Fruit fly (Drosophila melanogaster) whole organism, embryonic: ENCODE results near the gene CG18095.

Source experiments
- Abd-B ChIP-seq: fragments of 200-800 bp; sonication (Bioruptor generic); optimal IDR thresholded peaks from 2 replicates; lab custom pipeline; 2018; ENCODE audit warnings: missing biosample characterization, mild to moderate bottlenecking, missing genetic modification characterization, moderate library complexity
- CG10267 ChIP-seq: fragments of 200-800 bp; sonication (Bioruptor generic); optimal IDR thresholded peaks from 2 replicates; lab custom pipeline; 2018; ENCODE audit warnings: missing biosample characterization, mild to moderate bottlenecking, missing genetic modification characterization, moderate library complexity
- CG11093 ChIP-seq: fragments of 200-800 bp; sonication (Bioruptor generic); IDR thresholded peaks from 3 replicates; pipeline ENCODE4 v1.3.6; 2022; ENCODE audit warnings: missing biosample characterization, missing genetic modification characterization
- CG12155 ChIP-seq: fragments of 200-800 bp; sonication (Bioruptor generic); optimal IDR thresholded peaks from 3 replicates; lab custom pipeline; 2016; ENCODE audit warnings: missing biosample characterization, missing genetic modification characterization
- CG12391 ChIP-seq: fragments of 200-800 bp; sonication (Bioruptor generic); optimal IDR thresholded peaks from 3 replicates; lab custom pipeline; 2018; ENCODE audit warnings: missing biosample characterization, mild to moderate bottlenecking, missing genetic modification characterization, moderate library complexity
- CG16863 ChIP-seq: fragments of 200-800 bp; sonication (Bioruptor generic); optimal IDR thresholded peaks from 3 replicates; lab custom pipeline; 2016; ENCODE audit warnings: missing biosample characterization, missing genetic modification characterization
- CG18262 ChIP-seq: fragments of 200-800 bp; optimal IDR thresholded peaks from 3 replicates; lab custom pipeline; 2019; ENCODE audit warnings: missing biosample characterization, mild to moderate bottlenecking, missing genetic modification characterization, moderate library complexity
- CG18599 ChIP-seq: fragments of 200-800 bp; sonication (Bioruptor generic); optimal IDR thresholded peaks from 3 replicates; lab custom pipeline; 2017; ENCODE audit warnings: missing biosample characterization, missing genetic modification characterization, mild to moderate bottlenecking, moderate library complexity, missing genetic modification reagents
- CG3847 ChIP-seq: fragments of 200-800 bp; sonication (Bioruptor generic); IDR thresholded peaks from 2 replicates; pipeline ENCODE4 v1.3.6; 2022; ENCODE audit warnings: missing biosample characterization, missing genetic modification characterization
- CG4730 ChIP-seq: fragments of 200-800 bp; sonication (Bioruptor generic); IDR thresholded peaks from 2 replicates; pipeline ENCODE4 v1.3.6; 2022; ENCODE audit warnings: missing biosample characterization, missing genetic modification characterization
- CG6813 ChIP-seq: fragments of 200-800 bp; sonication (Bioruptor generic); optimal IDR thresholded peaks from 2 replicates; lab custom pipeline; 2017; ENCODE audit warnings: missing biosample characterization, missing genetic modification characterization, mild to moderate bottlenecking, moderate library complexity, missing genetic modification reagents
- CG7357 ChIP-seq: fragments of 200-800 bp; sonication (Bioruptor generic); IDR thresholded peaks from 3 replicates; pipeline ENCODE4 v1.3.6; 2022; ENCODE audit warnings: missing biosample characterization, missing genetic modification characterization
- CG7745 ChIP-seq: fragments of 200-800 bp; sonication (Bioruptor generic); optimal IDR thresholded peaks from 2 replicates; lab custom pipeline; 2018; ENCODE audit warnings: missing biosample characterization, mild to moderate bottlenecking, missing genetic modification characterization, moderate library complexity
- CG7839 ChIP-seq: fragments of 200-800 bp; sonication (Bioruptor generic); optimal IDR thresholded peaks from 3 replicates; lab custom pipeline; 2018; ENCODE audit warnings: missing biosample characterization, mild to moderate bottlenecking, missing genetic modification characterization, moderate library complexity
- CG9817 ChIP-seq: fragments of 200-800 bp; sonication (Bioruptor generic); optimal IDR thresholded peaks from 2 replicates; lab custom pipeline; 2018; ENCODE audit warnings: missing biosample characterization, mild to moderate bottlenecking, missing genetic modification characterization, moderate library complexity
- Dip2 ChIP-seq: fragments of 200-800 bp; sonication (Bioruptor generic); IDR thresholded peaks from 2 replicates; pipeline ENCODE4 v1.3.6; 2022; ENCODE audit warnings: missing biosample characterization, missing genetic modification characterization
- Fer1 ChIP-seq: fragments of 200-800 bp; sonication (Bioruptor generic); optimal IDR thresholded peaks from 2 replicates; lab custom pipeline; 2017; ENCODE audit warnings: missing biosample characterization, mild to moderate bottlenecking, missing genetic modification characterization
- Gug ChIP-seq: fragments of 200-800 bp; sonication (Bioruptor generic); IDR thresholded peaks from 4 replicates; pipeline ENCODE4 v1.3.6; 2022; ENCODE audit warnings: missing biosample characterization, missing genetic modification characterization
- H15 ChIP-seq: fragments of 200-800 bp; sonication (Bioruptor generic); IDR thresholded peaks from 3 replicates; pipeline ENCODE4 v1.3.6; 2022; ENCODE audit warnings: missing biosample characterization, missing genetic modification characterization
- Hand ChIP-seq: fragments of 200-800 bp; sonication (Bioruptor generic); optimal IDR thresholded peaks from 2 replicates; lab custom pipeline; 2017; ENCODE audit warnings: mild to moderate bottlenecking, missing biosample characterization, missing genetic modification reagents, missing genetic modification characterization
- Hsf ChIP-seq: fragments of 200-800 bp; sonication (Bioruptor generic); optimal IDR thresholded peaks from 3 replicates; lab custom pipeline; 2016; ENCODE audit warnings: missing biosample characterization, missing genetic modification characterization
- MTF-1 ChIP-seq: fragments of 200-800 bp; sonication (Bioruptor generic); optimal IDR thresholded peaks from 2 replicates; lab custom pipeline; 2018; ENCODE audit warnings: missing biosample characterization, mild to moderate bottlenecking, missing genetic modification characterization, borderline replicate concordance
- Myb ChIP-seq: fragments of 200-800 bp; sonication (Bioruptor generic); optimal IDR thresholded peaks from 2 replicates; lab custom pipeline; 2016; ENCODE audit warnings: missing biosample characterization, missing genetic modification characterization
- NC2α ChIP-seq: fragments of 200-800 bp; sonication (Bioruptor generic); optimal IDR thresholded peaks from 2 replicates; lab custom pipeline; 2016; ENCODE audit warnings: missing biosample characterization, missing genetic modification characterization
- Oli ChIP-seq: fragments of 200-800 bp; sonication (Bioruptor generic); optimal IDR thresholded peaks from 2 replicates; lab custom pipeline; 2018; ENCODE audit warnings: missing biosample characterization, mild to moderate bottlenecking, missing genetic modification characterization, moderate library complexity
- Ptx1 ChIP-seq: fragments of 200-800 bp; sonication (Bioruptor generic); IDR thresholded peaks from 2 replicates; pipeline ENCODE4 v1.3.6; 2022; ENCODE audit warnings: missing biosample characterization, missing genetic modification characterization
- Spps ChIP-seq: fragments of 200-800 bp; sonication (Bioruptor generic); optimal IDR thresholded peaks from 2 replicates; lab custom pipeline; 2018; ENCODE audit warnings: missing biosample characterization, mild to moderate bottlenecking, missing genetic modification characterization
- Usf ChIP-seq: fragments of 200-800 bp; sonication (Bioruptor generic); optimal IDR thresholded peaks from 2 replicates; lab custom pipeline; 2017; ENCODE audit warnings: missing genotype, missing biosample characterization, missing genetic modification characterization
- Xbp1 ChIP-seq: fragments of 200-800 bp; sonication (Bioruptor generic); optimal IDR thresholded peaks from 3 replicates; lab custom pipeline; 2016; ENCODE audit warnings: missing biosample characterization, mild to moderate bottlenecking, missing genetic modification characterization
- ab ChIP-seq: fragments of 200-800 bp; sonication (Bioruptor generic); optimal IDR thresholded peaks from 2 replicates; lab custom pipeline; 2016; ENCODE audit warnings: missing biosample characterization, missing genetic modification characterization
- az2 ChIP-seq: fragments of 200-800 bp; sonication (Bioruptor generic); optimal IDR thresholded peaks from 3 replicates; lab custom pipeline; 2016; ENCODE audit warnings: missing biosample characterization, missing genetic modification characterization
- cato ChIP-seq: fragments of 200-800 bp; sonication (Bioruptor generic); optimal IDR thresholded peaks from 2 replicates; lab custom pipeline; 2016; ENCODE audit warnings: missing biosample characterization, missing genetic modification characterization, borderline replicate concordance
- crol ChIP-seq: fragments of 200-800 bp; sonication (Bioruptor generic); IDR thresholded peaks from 2 replicates; pipeline ENCODE4 v1.3.6; 2022; ENCODE audit warnings: missing biosample characterization, missing genetic modification characterization
- dmrt99B ChIP-seq: fragments of 200-800 bp; sonication (Bioruptor generic); optimal IDR thresholded peaks from 2 replicates; lab custom pipeline; 2018; ENCODE audit warnings: missing biosample characterization, mild to moderate bottlenecking, missing genetic modification characterization, moderate library complexity
- dpn ChIP-seq, 2 experiments: fragments of 200-800 bp; sonication (Bioruptor generic); optimal IDR thresholded peaks; 3 replicates each; lab custom pipeline; 2016; ENCODE audit warnings: missing biosample characterization in 2 of 2, missing genetic modification characterization in 2 of 2
- dysf ChIP-seq: fragments of 200-800 bp; sonication (Bioruptor generic); IDR thresholded peaks from 3 replicates; pipeline ENCODE4 v1.3.6; 2022; ENCODE audit warnings: missing biosample characterization, missing genetic modification characterization
- fd96Cb ChIP-seq: fragments of 200-800 bp; sonication (Bioruptor generic); optimal IDR thresholded peaks from 2 replicates; lab custom pipeline; 2018; ENCODE audit warnings: missing biosample characterization, mild to moderate bottlenecking, missing genetic modification characterization, moderate library complexity
- fu2 ChIP-seq: fragments of 200-800 bp; sonication (Bioruptor generic); optimal IDR thresholded peaks from 2 replicates; lab custom pipeline; 2016; ENCODE audit warnings: missing biosample characterization, missing genetic modification characterization
- hb ChIP-seq: fragments of 200-800 bp; sonication (Bioruptor generic); IDR thresholded peaks from 3 replicates; pipeline ENCODE4 v1.3.6; 2022; ENCODE audit warnings: missing biosample characterization, missing genetic modification characterization; ENCODE audit not compliant: partially characterized antibody
- kay ChIP-seq: fragments of 200-800 bp; sonication (Bioruptor generic); optimal IDR thresholded peaks from 2 replicates; lab custom pipeline; 2016; ENCODE audit warnings: missing biosample characterization, missing genetic modification characterization
- nom ChIP-seq: fragments of 200-800 bp; sonication (Bioruptor generic); optimal IDR thresholded peaks from 2 replicates; lab custom pipeline; 2017; ENCODE audit warnings: missing biosample characterization, missing genetic modification characterization, mild to moderate bottlenecking, moderate library complexity, missing genetic modification reagents
- p53 ChIP-seq: fragments of 200-800 bp; sonication (Bioruptor generic); optimal IDR thresholded peaks from 2 replicates; lab custom pipeline; 2016; ENCODE audit warnings: missing biosample characterization, missing genetic modification characterization
- pros ChIP-seq: fragments of 200-800 bp; sonication (Bioruptor generic); optimal IDR thresholded peaks from 3 replicates; lab custom pipeline; 2019; ENCODE audit warnings: missing biosample characterization, mild to moderate bottlenecking, missing genetic modification characterization, moderate library complexity
- salm ChIP-seq: fragments of 200-800 bp; sonication (Bioruptor generic); optimal IDR thresholded peaks from 2 replicates; lab custom pipeline; 2018; ENCODE audit warnings: missing biosample characterization, mild to moderate bottlenecking, missing genetic modification characterization
- tgo ChIP-seq: fragments of 200-800 bp; sonication (Bioruptor generic); IDR thresholded peaks from 3 replicates; pipeline ENCODE4 v1.3.6; 2022; ENCODE audit warnings: missing biosample characterization, missing genetic modification characterization
- tna ChIP-seq: fragments of 200-800 bp; sonication (Bioruptor generic); IDR thresholded peaks from 2 replicates; pipeline ENCODE4 v1.3.6; 2022; ENCODE audit warnings: missing biosample characterization, missing genetic modification characterization; ENCODE audit not compliant: partially characterized antibody
- toy ChIP-seq: fragments of 200-800 bp; sonication (Bioruptor generic); IDR thresholded peaks from 2 replicates; pipeline ENCODE4 v1.3.6; 2022; ENCODE audit warnings: missing biosample characterization, missing genetic modification characterization
- vvl ChIP-seq: fragments of 200-800 bp; sonication (Bioruptor generic); IDR thresholded peaks from 2 replicates; pipeline ENCODE4 v1.3.6; 2022; ENCODE audit warnings: missing biosample characterization, missing genetic modification characterization
- zfh2 ChIP-seq: fragments of 200-800 bp; sonication (Bioruptor generic); optimal IDR thresholded peaks from 2 replicates; lab custom pipeline; 2016; ENCODE audit warnings: missing biosample characterization, missing genetic modification characterization

CG18095 gene

DNA sequence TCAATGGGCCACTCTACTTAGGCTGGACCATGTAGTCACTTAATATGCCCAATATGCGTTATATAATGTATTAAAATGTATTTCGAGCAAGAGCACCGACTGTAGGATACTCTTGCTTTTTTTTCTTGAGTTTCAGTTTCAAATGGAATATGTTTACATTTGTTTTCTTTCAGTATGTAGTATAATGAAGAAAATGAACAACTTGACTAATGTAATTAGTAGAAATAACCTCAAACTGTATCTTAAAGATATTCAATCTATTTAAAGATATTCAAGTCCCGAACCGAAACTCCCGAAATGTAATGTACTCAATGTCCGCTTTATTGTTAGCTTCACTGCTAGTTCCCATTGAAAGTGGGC, 6.6 kb downstream of the CG18095 start (continued):
- 0 out of 3 replicates have a peak, but pooled peaks have one; percentile 12 for TF ChIP-seq CG7357
- TF ChIP-seq cato (GFP tag; lab: Kevin White, UChicago), result peak; percentile 22
- peak; percentile 34; the same call in 1 of the 2 replicates for TF ChIP-seq vvl (GFP tag; lab: Robert Waterston, UW)
- peak; percentile 4 for TF ChIP-seq Myb (GFP tag; lab: Kevin White, UChicago)
- no peak for TF ChIP-seq nom (GFP tag; lab: Kevin White, UChicago)
- no peak for TF ChIP-seq CG16863 (GFP tag; lab: Kevin White, UChicago)
- TF ChIP-seq pros (GFP tag; lab: Kevin White, UChicago), result no peak
- TF ChIP-seq Ptx1, result peak; percentile 56
- TF ChIP-seq zfh2 (GFP tag; lab: Kevin White, UChicago), result peak; percentile 40
- TF ChIP-seq CG11093 (GFP tag; lab: Robert Waterston, UW), result no peak
- TF ChIP-seq CG9817 (tag; lab: Kevin White, UChicago), result peak; percentile 25
- TF ChIP-seq fu2 (GFP tag; lab: Kevin White, UChicago), result peak; percentile 3
- TF ChIP-seq Oli (tag; lab: Kevin White, UChicago), result peak; percentile 76
- TF ChIP-seq dysf, result peak; percentile 65
- peak; percentile 52 for TF ChIP-seq Xbp1
- no peak for TF ChIP-seq p53 (GFP tag; lab: Kevin White, UChicago)
- peak; percentile 22 for TF ChIP-seq az2 (GFP tag; lab: Kevin White, UChicago)
- no peak for TF ChIP-seq MTF-1 (GFP tag; lab: Kevin White, UChicago)
- no peak for TF ChIP-seq hb (GFP tag; lab: Robert Waterston, UW)
- no peak for TF ChIP-seq toy (GFP tag; lab: Robert Waterston, UW)
- TF ChIP-seq CG10267 (tag; lab: Kevin White, UChicago), result peak; percentile 29
- TF ChIP-seq CG18262, result peak; percentile 57
- TF ChIP-seq Abd-B (GFP tag; lab: Kevin White, UChicago), result peak; percentile 58
- TF ChIP-seq Fer1, result no peak
- peak; percentile 44 for TF ChIP-seq Hsf (GFP tag; lab: Kevin White, UChicago)
- no peak for TF ChIP-seq CG4730 (GFP tag; lab: Robert Waterston, UW)
- TF ChIP-seq dpn (GFP tag; optimal IDR thresholded peaks at IDR 0.05; lab: Kevin White, UChicago), result peak; percentile 12 to 23
- peak; percentile 27 for TF ChIP-seq tgo

DNA sequence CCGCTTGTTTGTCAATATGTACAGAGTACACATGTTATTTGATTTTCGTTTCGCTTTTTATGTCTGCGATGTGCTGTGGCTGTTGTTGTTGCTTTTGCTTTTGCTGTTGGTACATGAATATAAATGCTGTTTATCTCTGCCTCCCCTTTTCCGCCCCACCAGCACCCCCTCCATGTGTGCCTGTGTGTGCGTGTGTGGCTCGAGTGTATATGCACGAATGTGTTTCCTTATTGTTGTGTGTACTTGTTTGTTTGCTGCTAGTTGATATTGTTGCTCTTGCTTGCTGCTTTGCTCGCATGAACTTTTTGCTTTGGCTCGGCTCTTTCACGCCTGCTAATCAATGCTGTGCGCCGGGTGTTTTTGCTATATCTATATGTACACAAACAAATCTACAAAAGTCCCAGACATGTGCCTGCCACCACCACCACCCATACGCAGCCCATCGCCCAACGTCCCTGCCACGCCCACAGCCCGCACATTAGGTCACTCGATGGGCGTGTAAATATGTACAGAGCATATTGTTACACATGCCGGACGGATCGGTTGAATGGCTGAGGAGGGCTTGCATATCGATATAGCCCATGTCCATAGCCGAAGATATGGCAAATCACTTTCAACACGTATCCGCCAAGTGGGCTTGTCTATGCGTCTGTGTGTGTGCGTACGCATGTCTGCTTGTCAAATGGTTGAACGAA, 7.1 kb downstream of the CG18095 start:
- TF ChIP-seq CG6813 (GFP tag; lab: Kevin White, UChicago), result peak; percentile 100
- TF ChIP-seq Hand (GFP tag; lab: Kevin White, UChicago), result peak; percentile 98
- TF ChIP-seq CG7839 (tag; lab: Kevin White, UChicago), result peak; percentile 95
- TF ChIP-seq fd96Cb (tag; lab: Kevin White, UChicago), result peak; percentile 97
- peak; percentile 96 for TF ChIP-seq CG3847
- peak; percentile 99 for TF ChIP-seq crol (GFP tag; lab: Robert Waterston, UW)
- 0 out of 2 replicates have a peak, but pooled peaks have one; percentile 35 for TF ChIP-seq tna (GFP tag; lab: Robert Waterston, UW)
- TF ChIP-seq CG18599, result peak; percentile 100
- TF ChIP-seq Spps (tag; lab: Kevin White, UChicago), result peak; percentile 99
- peak; percentile 100 for TF ChIP-seq NC2α (GFP tag; lab: Kevin White, UChicago)
- TF ChIP-seq ab (GFP tag; lab: Kevin White, UChicago), result peak; percentile 95
- TF ChIP-seq CG7745 (tag; lab: Kevin White, UChicago), result peak; percentile 99
- peak; percentile 97 for TF ChIP-seq CG11093 (GFP tag; lab: Robert Waterston, UW)
- peak; percentile 98 for TF ChIP-seq H15
- peak; percentile 94 for TF ChIP-seq CG12155 (GFP tag; lab: Kevin White, UChicago)
- peak; percentile 99 for TF ChIP-seq salm (tag; lab: Kevin White, UChicago)
- peak; percentile 97 for TF ChIP-seq CG12391 (tag; lab: Kevin White, UChicago)
- peak; percentile 81; the same call in 2 of the 4 replicates for TF ChIP-seq Gug (GFP tag; lab: Robert Waterston, UW)
- TF ChIP-seq dmrt99B, result peak; percentile 98
- peak; percentile 99 for TF ChIP-seq kay (GFP tag; lab: Kevin White, UChicago)
- peak; percentile 97 for TF ChIP-seq Usf (GFP tag; lab: Kevin White, UChicago)
- TF ChIP-seq Dip2, result no peak
